Fruit fly (Drosophila melanogaster): Measurements from ENCODE around the gene Taf9.

Gene Taf9

dm6 chrX:17881138-17882121 lies 39.5 kb downstream of the Taf9 start (continued):
- TF ChIP-seq croc (GFP tag; conservative IDR thresholded peaks at IDR 0.05) (no peak), jumu (GFP tag; optimal IDR thresholded peaks at IDR 0.05) (peak; percentile 28), chinmo (GFP tag; IDR thresholded peaks at IDR 0.05; ENCODE audit: partially characterized antibody) (0 out of 4 replicates have a peak, but pooled peaks have one; percentile 16), Myb (GFP tag; optimal IDR thresholded peaks at IDR 0.05) (peak; percentile 44), BtbVII (GFP tag; optimal IDR thresholded peaks at IDR 0.05) (peak; percentile 6), CG1832 (GFP tag; optimal IDR thresholded peaks at IDR 0.05) (peak; percentile 27), CG17802 (tag; optimal IDR thresholded peaks at IDR 0.05) (no peak), usp (GFP tag; optimal IDR thresholded peaks at IDR 0.05) (no peak), Fer2 (tag; optimal IDR thresholded peaks at IDR 0.05) (peak; percentile 27), NfI (GFP tag; optimal IDR thresholded peaks at IDR 0.05) (peak; percentile 51), Fer3 (tag; optimal IDR thresholded peaks at IDR 0.05) (peak; percentile 60), ewg (GFP tag; optimal IDR thresholded peaks at IDR 0.05) (peak; percentile 8), HLH3B (GFP tag; IDR thresholded peaks at IDR 0.05) (peak; percentile 35; the same call in 1 of the 2 replicates), MBD-R2 (GFP tag; IDR thresholded peaks at IDR 0.05) (peak; percentile 37; the same call in 1 of the 2 replicates), Nf-YB (GFP tag; optimal IDR thresholded peaks at IDR 0.05) (no peak), rib (GFP tag; IDR thresholded peaks at IDR 0.05) (0 out of 2 replicates have a peak, but pooled peaks have one; percentile 43), CG4707 (GFP tag; optimal IDR thresholded peaks at IDR 0.05) (no peak), CG17328 (GFP tag; IDR thresholded peaks at IDR 0.05) (0 out of 2 replicates have a peak, but pooled peaks have one; percentile 21), p53 (GFP tag; optimal IDR thresholded peaks at IDR 0.05) (no peak), Blimp-1 (GFP tag; optimal IDR thresholded peaks at IDR 0.05) (peak; percentile 14), gce (GFP tag; IDR thresholded peaks at IDR 0.05) (0 out of 3 replicates have a peak, but pooled peaks have one; percentile 17), Dp (GFP tag; optimal IDR thresholded peaks at IDR 0.05) (no peak), ind (GFP tag; optimal IDR thresholded peaks at IDR 0.05) (peak; percentile 80), CG17829 (tag; optimal IDR thresholded peaks at IDR 0.05) (peak; percentile 0), lbe (GFP tag; optimal IDR thresholded peaks at IDR 0.05) (peak; percentile 31), HLH4C (GFP tag; IDR thresholded peaks at IDR 0.05; ENCODE audit: partially characterized antibody) (no peak), CG15514 (GFP tag; optimal IDR thresholded peaks at IDR 0.05) (peak; percentile 25), CG9817 (tag; optimal IDR thresholded peaks at IDR 0.05) (peak; percentile 64), CG33213 (GFP tag; optimal IDR thresholded peaks at IDR 0.05) (peak; percentile 9), sd (tag; optimal IDR thresholded peaks at IDR 0.05) (peak; percentile 75), CG32532 (GFP tag; IDR thresholded peaks at IDR 0.05) (peak; percentile 74), Hmx (GFP tag; optimal IDR thresholded peaks at IDR 0.05) (peak; percentile 52), fd3F (GFP tag; optimal IDR thresholded peaks at IDR 0.05) (peak; percentile 45), ken (GFP tag; IDR thresholded peaks at IDR 0.05) (peak; percentile 47; the same call in 1 of the 3 replicates), CG31224 (GFP tag; IDR thresholded peaks at IDR 0.05) (peak; percentile 46; the same call in 1 of the 2 replicates), Dref (GFP tag; IDR thresholded peaks at IDR 0.05) (peak; percentile 25; the same call in 1 of the 2 replicates), vvl (GFP tag; IDR thresholded peaks at IDR 0.05) (peak; percentile 66; the same call in 1 of the 2 replicates), nmo (GFP tag; optimal IDR thresholded peaks at IDR 0.05) (peak; percentile 16), Sox100B (GFP tag; optimal IDR thresholded peaks at IDR 0.05) (no peak), CG4424 (GFP tag; optimal IDR thresholded peaks at IDR 0.05) (peak; percentile 33), B-H1 (GFP tag; IDR thresholded peaks at IDR 0.05) (peak; percentile 38; the same call in 1 of the 3 replicates), CoRest (tag; optimal IDR thresholded peaks at IDR 0.05) (peak; percentile 48), CG11247 (GFP tag; IDR thresholded peaks at IDR 0.05) (peak; percentile 44; the same call in 1 of the 2 replicates), CG13624 (GFP tag; optimal IDR thresholded peaks at IDR 0.05) (peak; percentile 57), zfh1 (GFP tag; IDR thresholded peaks at IDR 0.05) (peak; percentile 33; the same call in 1 of the 3 replicates), fu2 (GFP tag; optimal IDR thresholded peaks at IDR 0.05) (peak; percentile 31), salm (tag; optimal IDR thresholded peaks at IDR 0.05) (no peak)

Measured in whole organism, embryonic.